Worm (Caenorhabditis elegans) whole organism, late embryonic: ENCODE measurements around the gene Y39G8B.9.

Experiments used
- ama-1 ChIP-seq: fragments of 150-350 bp; optimal IDR thresholded peaks from 2 replicates; lab custom pipeline; 2014
- ceh-2 ChIP-seq: sonication (generic microtip); optimal IDR thresholded peaks from 2 replicates; lab custom pipeline; 2016; ENCODE audit warnings: missing genotype, missing genetic modification characterization, missing compliant biosample characterization
- ceh-31 ChIP-seq: sonication (generic microtip); optimal IDR thresholded peaks from 2 replicates; lab custom pipeline; 2016; ENCODE audit warnings: missing genetic modification characterization, missing compliant biosample characterization
- ceh-9 ChIP-seq: sonication (generic microtip); optimal IDR thresholded peaks from 2 replicates; lab custom pipeline; 2016; ENCODE audit warnings: mild to moderate bottlenecking, missing genetic modification characterization, inconsistent platforms, missing compliant biosample characterization
- dve-1 ChIP-seq: sonication (generic microtip); optimal IDR thresholded peaks from 2 replicates; lab custom pipeline; 2017; ENCODE audit warnings: antibody characterized with exemption, mild to moderate bottlenecking, missing genetic modification characterization, missing compliant biosample characterization
- lim-6 ChIP-seq: sonication (generic microtip); optimal IDR thresholded peaks from 2 replicates; lab custom pipeline; 2016; ENCODE audit warnings: missing genetic modification characterization, missing compliant biosample characterization
- nhr-11 ChIP-seq: fragments of 150-350 bp; optimal IDR thresholded peaks from 2 replicates; lab custom pipeline; 2014; ENCODE audit warnings: missing biosample characterization, missing genetic modification characterization
- pros-1 ChIP-seq: fragments of 150-350 bp; optimal IDR thresholded peaks from 2 replicates; lab custom pipeline; 2014; ENCODE audit warnings: missing biosample characterization, missing genetic modification reagents, missing genetic modification characterization
- syd-9 ChIP-seq: sonication (generic microtip); optimal IDR thresholded peaks from 2 replicates; lab custom pipeline; 2016; ENCODE audit warnings: mild to moderate bottlenecking, missing genetic modification characterization, moderate library complexity, missing compliant biosample characterization
- tbx-2 ChIP-seq: sonication (generic microtip); optimal IDR thresholded peaks from 2 replicates; lab custom pipeline; 2016; ENCODE audit warnings: missing genetic modification characterization, missing compliant biosample characterization
- ztf-16 ChIP-seq: sonication (generic microtip); optimal IDR thresholded peaks from 2 replicates; lab custom pipeline; 2017; ENCODE audit warnings: missing genetic modification characterization, missing compliant biosample characterization

DNA sequence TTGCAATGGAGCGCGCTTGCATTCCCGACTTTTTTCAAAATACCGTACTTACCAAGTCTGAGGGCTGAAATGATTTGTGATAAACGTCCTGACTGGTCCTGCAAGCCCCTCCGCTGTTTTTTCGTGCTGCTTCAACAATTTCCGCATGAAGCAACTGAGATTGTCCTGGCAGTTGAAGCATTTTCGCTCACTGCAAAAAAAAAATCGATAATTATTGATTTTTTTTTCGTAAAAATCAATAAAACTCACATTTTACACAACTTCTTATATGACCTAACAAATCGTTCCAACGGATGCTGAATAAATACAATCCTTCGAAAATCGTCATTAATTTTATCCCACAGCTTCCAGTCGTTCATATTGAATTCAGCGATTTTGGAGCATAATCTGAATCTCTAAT lies 37.7 kb downstream of the Y39G8B.9 start:
- TF ChIP-seq ceh-31 (tag; lab: Kevin White, UChicago) (no peak), dve-1 (tag; lab: Kevin White, UChicago) (no peak), ceh-2 (tag; lab: Kevin White, UChicago) (no peak), syd-9 (tag; lab: Kevin White, UChicago) (no peak), lim-6 (tag; lab: Kevin White, UChicago) (no peak), ceh-9 (tag; lab: Kevin White, UChicago) (no peak), pros-1 (tag; lab: Kevin White, UChicago) (no peak), nhr-11 (tag; lab: Kevin White, UChicago) (no peak), ztf-16 (tag; lab: Kevin White, UChicago) (no peak), tbx-2 (tag; lab: Kevin White, UChicago) (no peak), ama-1 (lab: Kevin White, UChicago) (no peak)
